Worm (Caenorhabditis elegans) whole organism, L1 larva: Measurements from ENCODE around the gene pdhk-2.

Experiments
- C16A3.4 ChIP-seq: fragments of 150-350 bp; optimal IDR thresholded peaks from 2 replicates; lab custom pipeline; 2014; ENCODE audit warnings: missing biosample characterization, missing genetic modification characterization
- C34B4.2 ChIP-seq: sonication (generic microtip); optimal IDR thresholded peaks from 2 replicates; lab custom pipeline; 2017; ENCODE audit warnings: mild to moderate bottlenecking, missing genetic modification characterization, missing compliant biosample characterization
- F16B12.6 ChIP-seq: fragments of 150-350 bp; optimal IDR thresholded peaks from 2 replicates; lab custom pipeline; 2014; ENCODE audit warnings: missing biosample characterization, missing genetic modification characterization
- alr-1 ChIP-seq: fragments of 200-800 bp; sonication (Bioruptor generic); optimal IDR thresholded peaks from 2 replicates; lab custom pipeline; 2018; ENCODE audit warnings: borderline replicate concordance, mild to moderate bottlenecking, missing genetic modification characterization, missing compliant biosample characterization
- blmp-1 ChIP-seq: fragments of 150-350 bp; optimal IDR thresholded peaks from 2 replicates; lab custom pipeline; 2014; ENCODE audit warnings: missing biosample characterization, missing genetic modification characterization
- ceh-8 ChIP-seq: fragments of 200-800 bp; sonication (Bioruptor generic); optimal IDR thresholded peaks from 2 replicates; lab custom pipeline; 2018; ENCODE audit warnings: mild to moderate bottlenecking, missing genetic modification characterization, moderate library complexity, missing compliant biosample characterization
- ceh-82 ChIP-seq, 3 experiments: fragments of 150-350 bp in 1 of 3; sonication (generic microtip) in 2 of 3; optimal IDR thresholded peaks; 2 replicates each; lab custom pipeline; 2014 to 2017; ENCODE audit warnings: missing biosample characterization in 3 of 3, missing genetic modification characterization in 3 of 3
- ceh-88 ChIP-seq: fragments of 200-800 bp; sonication (Bioruptor generic); IDR thresholded peaks from 2 replicates; pipeline ENCODE4 v1.3.6; 2022; ENCODE audit warnings: missing genetic modification characterization, missing compliant biosample characterization
- dpl-1 ChIP-seq, 3 experiments: fragments of 150-350 bp in 2 of 3; sonication (generic microtip) in 1 of 3; optimal IDR thresholded peaks; 2 replicates each; lab custom pipeline; 2014 to 2017; ENCODE audit warnings: missing biosample characterization in 3 of 3, missing genetic modification characterization in 3 of 3, missing genetic modification reagents in 3 of 3
- dsc-1 ChIP-seq: sonication (generic microtip); optimal IDR thresholded peaks from 2 replicates; lab custom pipeline; 2016; ENCODE audit warnings: mild to moderate bottlenecking, missing genetic modification characterization, missing compliant biosample characterization
- efl-1 ChIP-seq, 4 experiments: fragments of 150-350 bp; optimal IDR thresholded peaks in 3 of 4; peaks in 1 of 4; 1 replicate in 1 of 4; 2 replicates in 3 of 4; lab custom pipeline; 2014; ENCODE audit warnings: missing biosample characterization in 2 of 4, missing genetic modification characterization in 2 of 4, missing genetic modification reagents in 2 of 4
- efl-3 ChIP-seq: fragments of 200-800 bp; sonication (Bioruptor generic); optimal IDR thresholded peaks from 2 replicates; lab custom pipeline; 2018; ENCODE audit warnings: mild to moderate bottlenecking, missing genetic modification characterization, missing compliant biosample characterization
- egl-27 ChIP-seq, 2 experiments: fragments of 150-350 bp in 1 of 2; sonication (generic microtip); optimal IDR thresholded peaks; 3 replicates each; lab custom pipeline; 2017 to 2018; ENCODE audit warnings: missing biosample characterization in 2 of 2, missing genetic modification characterization in 2 of 2, missing genetic modification reagents in 2 of 2
- ets-5 ChIP-seq: fragments of 200-800 bp; sonication (Bioruptor generic); IDR thresholded peaks from 2 replicates; pipeline ENCODE4 v1.3.6; 2022; ENCODE audit warnings: missing genetic modification characterization, missing compliant biosample characterization
- fkh-10 ChIP-seq: sonication (generic microtip); optimal IDR thresholded peaks from 2 replicates; lab custom pipeline; 2017; ENCODE audit warnings: missing biosample characterization, missing genetic modification reagents, missing genetic modification characterization
- fkh-4 ChIP-seq: sonication (generic microtip); optimal IDR thresholded peaks from 2 replicates; lab custom pipeline; 2016; ENCODE audit warnings: missing compliant biosample characterization, missing genetic modification characterization, borderline replicate concordance
- fos-1 ChIP-seq: fragments of 150-350 bp; optimal IDR thresholded peaks from 2 replicates; lab custom pipeline; 2014; ENCODE audit warnings: missing biosample characterization, missing genetic modification characterization
- hlh-17 ChIP-seq: fragments of 200-800 bp; sonication (Bioruptor generic); optimal IDR thresholded peaks from 2 replicates; lab custom pipeline; 2018; ENCODE audit warnings: missing genetic modification characterization, mild to moderate bottlenecking, missing compliant biosample characterization, moderate library complexity, borderline replicate concordance
- hlh-4 ChIP-seq: sonication (generic microtip); optimal IDR thresholded peaks from 2 replicates; lab custom pipeline; 2016; ENCODE audit warnings: mild to moderate bottlenecking, missing genetic modification characterization, missing compliant biosample characterization
- isw-1 ChIP-seq: fragments of 200-800 bp; sonication (Bioruptor generic); IDR thresholded peaks from 2 replicates; pipeline ENCODE4 v1.3.6; 2022; ENCODE audit warnings: missing genetic modification characterization, missing compliant biosample characterization
- jun-1 ChIP-seq: fragments of 150-350 bp; optimal IDR thresholded peaks from 2 replicates; lab custom pipeline; 2014; ENCODE audit warnings: missing biosample characterization, missing genetic modification reagents, missing genetic modification characterization
- lin-14 ChIP-seq: fragments of 200-800 bp; sonication (Bioruptor generic); optimal IDR thresholded peaks from 2 replicates; lab custom pipeline; 2018; ENCODE audit warnings: mild to moderate bottlenecking, missing genetic modification characterization, moderate library complexity, missing compliant biosample characterization
- lin-15B ChIP-seq: fragments of 150-350 bp; sonication (generic microtip); optimal IDR thresholded peaks from 3 replicates; lab custom pipeline; 2014; ENCODE audit warnings: missing biosample characterization, missing genetic modification characterization
- lin-35 ChIP-seq, 2 experiments: fragments of 150-350 bp; optimal IDR thresholded peaks; 2 replicates each; lab custom pipeline; 2014; ENCODE audit warnings: missing biosample characterization in 2 of 2, missing genetic modification characterization in 2 of 2, missing genetic modification reagents in 2 of 2
- lin-39 ChIP-seq: fragments of 150-350 bp; optimal IDR thresholded peaks from 2 replicates; lab custom pipeline; 2014; ENCODE audit warnings: missing biosample characterization, missing genetic modification reagents, missing genetic modification characterization
- lsy-2 ChIP-seq, 2 experiments: fragments of 150-350 bp; optimal IDR thresholded peaks; 2 replicates each; lab custom pipeline; 2014; ENCODE audit warnings: missing biosample characterization in 2 of 2, missing genetic modification characterization in 2 of 2
- mab-9 ChIP-seq: fragments of 200-800 bp; sonication (Bioruptor generic); IDR thresholded peaks from 2 replicates; pipeline ENCODE4 v1.3.6; 2022; ENCODE audit warnings: missing genetic modification reagents, missing genetic modification characterization, missing compliant biosample characterization
- mdl-1 ChIP-seq, 2 experiments: fragments of 150-350 bp; optimal IDR thresholded peaks; 2 replicates each; lab custom pipeline; 2014 to 2017; ENCODE audit warnings: missing biosample characterization in 2 of 2, missing genetic modification characterization in 2 of 2, inconsistent platforms in 1 of 2
- nhr-12 ChIP-seq: sonication (generic microtip); optimal IDR thresholded peaks from 2 replicates; lab custom pipeline; 2017; ENCODE audit warnings: missing biosample characterization, missing genetic modification characterization
- nhr-28 ChIP-seq: fragments of 150-350 bp; optimal IDR thresholded peaks from 2 replicates; lab custom pipeline; 2014; ENCODE audit warnings: missing biosample characterization, missing genetic modification characterization
- nhr-47 ChIP-seq: sonication (generic microtip); optimal IDR thresholded peaks from 2 replicates; lab custom pipeline; 2016; ENCODE audit warnings: mild to moderate bottlenecking, missing genetic modification characterization, moderate library complexity, missing compliant biosample characterization
- nhr-71 ChIP-seq: sonication (generic microtip); optimal IDR thresholded peaks from 2 replicates; lab custom pipeline; 2016; ENCODE audit warnings: mild to moderate bottlenecking, missing genetic modification characterization, moderate library complexity, missing compliant biosample characterization
- nhr-76 ChIP-seq: sonication (generic microtip); optimal IDR thresholded peaks from 2 replicates; lab custom pipeline; 2017; ENCODE audit warnings: missing biosample characterization, missing genetic modification characterization
- nhr-77 ChIP-seq: fragments of 150-350 bp; optimal IDR thresholded peaks from 2 replicates; lab custom pipeline; 2014; ENCODE audit warnings: missing biosample characterization, missing genetic modification characterization
- nhr-90 ChIP-seq: sonication (generic microtip); optimal IDR thresholded peaks from 2 replicates; lab custom pipeline; 2016; ENCODE audit warnings: mild to moderate bottlenecking, missing genetic modification characterization, missing compliant biosample characterization; ENCODE audit not compliant: poor library complexity
- rnt-1 ChIP-seq: sonication (generic microtip); optimal IDR thresholded peaks from 2 replicates; lab custom pipeline; 2016; ENCODE audit warnings: mild to moderate bottlenecking, missing genetic modification characterization, moderate library complexity, missing compliant biosample characterization
- skn-1 ChIP-seq: fragments of 150-350 bp; optimal IDR thresholded peaks from 2 replicates; lab custom pipeline; 2014; ENCODE audit warnings: missing biosample characterization, missing genetic modification characterization
- snpc-4 ChIP-seq: fragments of 150-350 bp; optimal IDR thresholded peaks from 2 replicates; lab custom pipeline; 2014; ENCODE audit warnings: missing biosample characterization, missing genetic modification characterization
- sox-4 ChIP-seq: sonication (generic microtip); optimal IDR thresholded peaks from 2 replicates; lab custom pipeline; 2016; ENCODE audit warnings: missing genetic modification characterization, missing compliant biosample characterization
- sptf-1 ChIP-seq: fragments of 150-350 bp; optimal IDR thresholded peaks from 2 replicates; lab custom pipeline; 2014; ENCODE audit warnings: missing biosample characterization, missing genetic modification characterization
- swsn-7 ChIP-seq: sonication (generic microtip); optimal IDR thresholded peaks from 2 replicates; lab custom pipeline; 2016; ENCODE audit warnings: missing genetic modification characterization, missing compliant biosample characterization
- tbx-2 ChIP-seq: sonication (generic microtip); optimal IDR thresholded peaks from 2 replicates; lab custom pipeline; 2016; ENCODE audit warnings: missing genetic modification characterization, missing compliant biosample characterization
- tlp-1 ChIP-seq: fragments of 150-350 bp; optimal IDR thresholded peaks from 2 replicates; lab custom pipeline; 2014; ENCODE audit warnings: missing biosample characterization, missing genetic modification characterization
- unc-130 ChIP-seq: fragments of 150-350 bp; optimal IDR thresholded peaks from 2 replicates; lab custom pipeline; 2017; ENCODE audit warnings: missing biosample characterization, missing genetic modification characterization, inconsistent platforms
- unc-62 ChIP-seq: fragments of 150-350 bp; optimal IDR thresholded peaks from 2 replicates; lab custom pipeline; 2014; ENCODE audit warnings: missing biosample characterization, missing genetic modification reagents, missing genetic modification characterization
- unc-98 ChIP-seq: fragments of 200-800 bp; sonication (Bioruptor generic); IDR thresholded peaks from 2 replicates; pipeline ENCODE4 v1.3.6; 2022; ENCODE audit warnings: missing genetic modification characterization, missing compliant biosample characterization
- vab-15 ChIP-seq: sonication (generic microtip); optimal IDR thresholded peaks from 2 replicates; lab custom pipeline; 2017; ENCODE audit warnings: missing genotype, mild to moderate bottlenecking, missing genetic modification characterization, missing compliant biosample characterization
- xbp-1 ChIP-seq: sonication (generic microtip); optimal IDR thresholded peaks from 2 replicates; lab custom pipeline; 2016; ENCODE audit warnings: missing genetic modification characterization, missing compliant biosample characterization
- zip-4 ChIP-seq: fragments of 200-800 bp; sonication (Bioruptor generic); optimal IDR thresholded peaks from 2 replicates; lab custom pipeline; 2018; ENCODE audit warnings: mild to moderate bottlenecking, missing genetic modification characterization, moderate library complexity, missing compliant biosample characterization
- ztf-4 ChIP-seq: fragments of 150-350 bp; optimal IDR thresholded peaks from 2 replicates; lab custom pipeline; 2014; ENCODE audit warnings: missing biosample characterization, missing genetic modification characterization

The pdhk-2 gene

ce11 chrIII:8718592-8718991, 22.6 kb downstream of the pdhk-2 start:
- TF ChIP-seq nhr-71, result no peak
- peak in 1 of 2 experiments; percentile 11 for TF ChIP-seq lin-35 (GFP tag; optimal IDR thresholded peaks at IDR 0.05; lab: Kevin White, UChicago)

- TF ChIP-seq lin-39 (tag; lab: Kevin White, UChicago) (no peak), ets-5 (GFP tag; lab: Robert Waterston, UW) (no peak), hlh-17 (GFP tag; lab: Kevin White, UChicago) (no peak), dsc-1 (no peak), dpl-1 (GFP tag; optimal IDR thresholded peaks at IDR 0.05; lab: Kevin White, UChicago) (peak in 2 of 3 experiments; percentile 8 to 34), xbp-1 (tag; lab: Kevin White, UChicago) (no peak), nhr-71 (peak; percentile 17), ceh-88 (GFP tag; lab: Robert Waterston, UW) (no peak), lin-15B (tag; lab: Kevin White, UChicago) (no peak), mdl-1 (tag; optimal IDR thresholded peaks at IDR 0.05; lab: Kevin White, UChicago) (no peak), ceh-8 (GFP tag; lab: Kevin White, UChicago) (no peak), nhr-76 (tag; lab: Kevin White, UChicago) (no peak), vab-15 (tag; lab: Kevin White, UChicago) (no peak), ztf-4 (no peak), fos-1 (tag; lab: Kevin White, UChicago) (no peak), sptf-1 (no peak), isw-1 (GFP tag; lab: Robert Waterston, UW) (no peak), blmp-1 (tag; lab: Kevin White, UChicago) (no peak), lin-14 (no peak), zip-4 (no peak), nhr-47 (no peak), unc-130 (tag; lab: Kevin White, UChicago) (no peak), skn-1 (tag; lab: Kevin White, UChicago) (no peak), unc-98 (GFP tag; lab: Robert Waterston, UW) (no peak), fkh-10 (GFP tag; lab: Kevin White, UChicago) (no peak), alr-1 (no peak), egl-27 (tag; optimal IDR thresholded peaks at IDR 0.05; lab: Kevin White, UChicago) (no peak), unc-62 (GFP tag; lab: Kevin White, UChicago) (no peak), tlp-1 (tag; lab: Kevin White, UChicago) (no peak), jun-1 (tag; lab: Kevin White, UChicago) (no peak), lsy-2 (tag; optimal IDR thresholded peaks at IDR 0.05; lab: Kevin White, UChicago) (peak in 1 of 2 experiments; percentile 45), snpc-4 (no peak), lin-35 (GFP tag; optimal IDR thresholded peaks at IDR 0.05; lab: Kevin White, UChicago) (peak; percentile 4 to 48), fkh-4 (tag; lab: Kevin White, UChicago) (no peak), swsn-7 (tag; lab: Kevin White, UChicago) (peak; percentile 9), efl-1 (optimal IDR thresholded peaks at IDR 0.05; lab: Kevin White, UChicago) (peak in 1 of 2 experiments; percentile 33), efl-1 (GFP tag; optimal IDR thresholded peaks at IDR 0.05 in 1 of 2; lab: Kevin White, UChicago) (peak; percentile 33 to 89), efl-3 (GFP tag; lab: Kevin White, UChicago) (no peak), nhr-77 (tag; lab: Kevin White, UChicago) (no peak), sox-4 (tag; lab: Kevin White, UChicago) (no peak), ceh-82 (tag; optimal IDR thresholded peaks at IDR 0.05; lab: Kevin White, UChicago) (peak in 1 of 3 experiments; percentile 6), nhr-28 (tag; lab: Kevin White, UChicago) (no peak), rnt-1 (tag; lab: Kevin White, UChicago) (no peak), nhr-12 (no peak), hlh-4 (tag; lab: Kevin White, UChicago) (no peak), nhr-90 (tag; lab: Kevin White, UChicago) (no peak), F16B12.6 (no peak), tbx-2 (tag; lab: Kevin White, UChicago) (no peak), C16A3.4 (tag; lab: Kevin White, UChicago) (no peak), mab-9 (GFP tag; lab: Robert Waterston, UW) (no peak), C34B4.2 (tag; lab: Kevin White, UChicago) (no peak)
These were observed 23.9 kb downstream of the pdhk-2 start, which contains the start of gene mrpl-11 for ce11 chrIII:8717231-8717694. TSS of gene mrpl-11 (plus strand) at chrIII:8717644.
